Fruit fly (Drosophila melanogaster): ENCODE data around the gene Ubc4.

DNA sequence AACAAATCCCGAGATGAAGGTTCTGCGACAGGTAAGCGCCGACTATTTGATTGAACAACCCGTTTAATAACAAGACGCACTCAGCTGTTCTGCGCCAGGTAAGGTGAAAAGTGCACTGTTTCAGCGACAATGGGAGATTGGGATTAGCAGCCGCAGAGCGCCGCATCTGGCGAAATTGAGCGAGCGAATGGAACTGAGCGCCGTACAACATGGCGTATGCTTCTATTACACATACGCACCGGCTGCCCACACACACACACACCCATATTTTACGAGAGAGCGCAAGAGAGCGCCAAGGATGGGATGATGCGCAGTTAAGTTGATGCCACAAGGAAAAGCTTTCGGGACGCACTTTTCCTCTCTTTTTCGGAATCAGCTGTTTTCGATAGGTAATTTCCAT lies 2.9 kb upstream of the Ubc4 start:
- no peak for TF ChIP-seq CG8478 (optimal IDR thresholded peaks at IDR 0.05)
- TF ChIP-seq CTCF (optimal IDR thresholded peaks at IDR 0.05) = no peak

All from S2 (cell line).